Fruit fly (Drosophila melanogaster): ENCODE data around the gene CG3164.

The CG3164 gene

dm6 chr2L:117750-118149 lies 12.8 kb downstream of the CG3164 start:
- no peak for TF ChIP-seq disco-r (GFP tag; optimal IDR thresholded peaks at IDR 0.05)
- TF ChIP-seq YL-1 (GFP tag; optimal IDR thresholded peaks at IDR 0.05), result no peak
- no peak for TF ChIP-seq scrt (GFP tag; optimal IDR thresholded peaks at IDR 0.05)
- TF ChIP-seq Hsf (GFP tag; optimal IDR thresholded peaks at IDR 0.05), result no peak
- no peak for TF ChIP-seq CG2889 (GFP tag; IDR thresholded peaks at IDR 0.05)
- no peak for TF ChIP-seq salm (tag; optimal IDR thresholded peaks at IDR 0.05)
- TF ChIP-seq CHES-1-like (GFP tag; optimal IDR thresholded peaks at IDR 0.05), result no peak
- TF ChIP-seq sens-2 (GFP tag; IDR thresholded peaks at IDR 0.05), result no peak
- TF ChIP-seq Hr3 (GFP tag; optimal IDR thresholded peaks at IDR 0.05), result no peak
- TF ChIP-seq dmrt99B (tag; optimal IDR thresholded peaks at IDR 0.05), result no peak
- TF ChIP-seq Oli (tag; optimal IDR thresholded peaks at IDR 0.05), result no peak
- peak; percentile 49 for TF ChIP-seq CG6683 (GFP tag; optimal IDR thresholded peaks at IDR 0.05)
- TF ChIP-seq Ets65A (GFP tag), result no peak
- TF ChIP-seq CG10959 (GFP tag; IDR thresholded peaks at IDR 0.05), result no peak
- no peak for TF ChIP-seq CG14050 (GFP tag; IDR thresholded peaks at IDR 0.05)
- no peak for TF ChIP-seq az2 (GFP tag; optimal IDR thresholded peaks at IDR 0.05)
- TF ChIP-seq gt (GFP tag; IDR thresholded peaks at IDR 0.05), result no peak
- no peak for TF ChIP-seq dati (GFP tag; IDR thresholded peaks at IDR 0.05)
- TF ChIP-seq Ravus (GFP tag; IDR thresholded peaks at IDR 0.05), result no peak
- TF ChIP-seq CG2712 (tag; optimal IDR thresholded peaks at IDR 0.05), result no peak
- no peak for TF ChIP-seq CG43689 (GFP tag; IDR thresholded peaks at IDR 0.05)
- no peak for TF ChIP-seq TFAM (GFP tag; optimal IDR thresholded peaks at IDR 0.05)
- TF ChIP-seq CG8388 (GFP tag; optimal IDR thresholded peaks at IDR 0.05), result no peak
- no peak for TF ChIP-seq CG3163 (GFP tag; optimal IDR thresholded peaks at IDR 0.05)
- TF ChIP-seq ac (GFP tag; optimal IDR thresholded peaks at IDR 0.05), result no peak
- TF ChIP-seq CG15479 (GFP tag; optimal IDR thresholded peaks at IDR 0.05), result no peak
- no peak for TF ChIP-seq Atf-2 (GFP tag; optimal IDR thresholded peaks at IDR 0.05)
- no peak for TF ChIP-seq hkb (optimal IDR thresholded peaks at IDR 0.05)
- peak; percentile 56 for TF ChIP-seq hkb (GFP tag; IDR thresholded peaks at IDR 0.05)
- TF ChIP-seq Drgx (GFP tag; IDR thresholded peaks at IDR 0.05), result no peak
- TF ChIP-seq ato (GFP tag; IDR thresholded peaks at IDR 0.05; ENCODE audit: partially characterized antibody), result no peak
- TF ChIP-seq CG31224 (GFP tag; IDR thresholded peaks at IDR 0.05), result no peak
- peak; percentile 39; the same call in 1 of the 2 replicates for TF ChIP-seq HLH3B (GFP tag; IDR thresholded peaks at IDR 0.05)
- TF ChIP-seq CG30020 (tag; optimal IDR thresholded peaks at IDR 0.05), result no peak
- peak; percentile 6 for TF ChIP-seq CG14710 (tag; optimal IDR thresholded peaks at IDR 0.05)
- no peak for TF ChIP-seq CG32532 (GFP tag; IDR thresholded peaks at IDR 0.05)
- TF ChIP-seq CG12769 (tag; optimal IDR thresholded peaks at IDR 0.05), result peak; percentile 28
- TF ChIP-seq crol (GFP tag; IDR thresholded peaks at IDR 0.05), result no peak
- TF ChIP-seq CG6791 (GFP tag; IDR thresholded peaks at IDR 0.05; ENCODE audit: partially characterized antibody), result no peak
- no peak for TF ChIP-seq rib (GFP tag; IDR thresholded peaks at IDR 0.05)
- TF ChIP-seq Lhr (GFP tag; optimal IDR thresholded peaks at IDR 0.05), result no peak
- no peak for TF ChIP-seq Dip3 (GFP tag; optimal IDR thresholded peaks at IDR 0.05)
- TF ChIP-seq D19B (GFP tag; optimal IDR thresholded peaks at IDR 0.05), result no peak
- no peak for TF ChIP-seq trem (tag; optimal IDR thresholded peaks at IDR 0.05)
- TF ChIP-seq Mes4 (GFP tag; optimal IDR thresholded peaks at IDR 0.05), result no peak
- no peak for TF ChIP-seq lilli (GFP tag; optimal IDR thresholded peaks at IDR 0.05)
- 0 out of 2 replicates have a peak, but pooled peaks have one; percentile 5 for TF ChIP-seq CG11247 (GFP tag; IDR thresholded peaks at IDR 0.05)
- TF ChIP-seq CG2129 (GFP tag; IDR thresholded peaks at IDR 0.05; ENCODE audit: partially characterized antibody), result no peak
- TF ChIP-seq Tbp (GFP tag; optimal IDR thresholded peaks at IDR 0.05), result no peak
- no peak for TF ChIP-seq CG4424 (GFP tag; optimal IDR thresholded peaks at IDR 0.05)
- TF ChIP-seq CG15514 (GFP tag; optimal IDR thresholded peaks at IDR 0.05), result peak; percentile 51
- peak; percentile 13 for TF ChIP-seq cwo (GFP tag; optimal IDR thresholded peaks at IDR 0.05)
- TF ChIP-seq HLH4C (GFP tag; IDR thresholded peaks at IDR 0.05; ENCODE audit: partially characterized antibody), result no peak

All from whole organism, embryonic.